Worm (Caenorhabditis elegans): ENCODE measurements around the gene clec-184.
A peak's percentile ranks its signal among the peaks of the same experiment; 100 is the strongest.

The clec-184 gene

ce11 chrIV:12431755-12432154 lies 685 bp upstream of the clec-184 start:
- TF ChIP-seq efl-1 (optimal IDR thresholded peaks at IDR 0.05) = no peak
- TF ChIP-seq efl-1 (GFP tag; optimal IDR thresholded peaks at IDR 0.05 in 1 of 2) = peak in 1 of 2 experiments; percentile 3
- TF ChIP-seq vab-15 (tag; optimal IDR thresholded peaks at IDR 0.05) = no peak

- TF ChIP-seq efl-3 (GFP tag; optimal IDR thresholded peaks at IDR 0.05) = no peak
- no peak for TF ChIP-seq tbx-2 (tag; optimal IDR thresholded peaks at IDR 0.05)
- TF ChIP-seq ama-1 (optimal IDR thresholded peaks at IDR 0.05) = no peak
- no peak for TF ChIP-seq mep-1 (tag; optimal IDR thresholded peaks at IDR 0.05)
- TF ChIP-seq snpc-4 (tag; optimal IDR thresholded peaks at IDR 0.05) = no peak
- TF ChIP-seq mab-9 (GFP tag; IDR thresholded peaks at IDR 0.05) = no peak
- TF ChIP-seq unc-30 (tag; optimal IDR thresholded peaks at IDR 0.05) = no peak
- no peak for TF ChIP-seq lsy-2 (tag; optimal IDR thresholded peaks at IDR 0.05)
- no peak for TF ChIP-seq fkh-8 (tag; optimal IDR thresholded peaks at IDR 0.05)
- TF ChIP-seq alr-1 (tag; optimal IDR thresholded peaks at IDR 0.05; ENCODE audit: borderline replicate concordance) = no peak
- TF ChIP-seq pqm-1 (tag; optimal IDR thresholded peaks at IDR 0.05) = peak; percentile 4
- TF ChIP-seq C04F5.9 (tag; optimal IDR thresholded peaks at IDR 0.05) = no peak
- peak; percentile 97 for TF ChIP-seq elt-2 (tag; optimal IDR thresholded peaks at IDR 0.05)
- peak; percentile 88 for TF ChIP-seq tlp-1 (tag; optimal IDR thresholded peaks at IDR 0.05)
- TF ChIP-seq egl-27 (tag; optimal IDR thresholded peaks at IDR 0.05) = no peak
- TF ChIP-seq swsn-7 (tag; optimal IDR thresholded peaks at IDR 0.05) = no peak
Measured at ce11 chrIV:12435442-12435841, 3.0 kb downstream of the clec-184 start, which contains the start of gene irg-4. Gene irg-4 (plus strand): TSS chrIV:12435833.

ce11 chrIV:12438359-12438758 lies 5.9 kb downstream of the clec-184 start, which contains the start of gene clec-185:
Gene clec-185 (plus strand): TSS chrIV:12438659.
- TF ChIP-seq efl-1 (optimal IDR thresholded peaks at IDR 0.05) (no peak), efl-1 (GFP tag; optimal IDR thresholded peaks at IDR 0.05 in 1 of 2) (peak in 1 of 2 experiments; percentile 79), unc-62 (GFP tag; optimal IDR thresholded peaks at IDR 0.05) (no peak), blmp-1 (tag; optimal IDR thresholded peaks at IDR 0.05) (no peak)

ce11 chrIV:12441715-12442114 lies 9.3 kb downstream of the clec-184 start, which contains the start of gene C25G4.17:
Gene C25G4.17 (plus strand): TSS chrIV:12442015.
- TF ChIP-seq efl-1 (optimal IDR thresholded peaks at IDR 0.05) (no peak), efl-1 (GFP tag; optimal IDR thresholded peaks at IDR 0.05 in 1 of 2) (no peak), sox-4 (tag; optimal IDR thresholded peaks at IDR 0.05) (no peak), ceh-90 (tag; optimal IDR thresholded peaks at IDR 0.05) (no peak), ztf-4 (tag; optimal IDR thresholded peaks at IDR 0.05) (no peak), lin-13 (GFP tag; optimal IDR thresholded peaks at IDR 0.05) (no peak)

- TF ChIP-seq hlh-17 (GFP tag; optimal IDR thresholded peaks at IDR 0.05; ENCODE audit: borderline replicate concordance) (no peak), nhr-20 (tag; optimal IDR thresholded peaks at IDR 0.05) (no peak), pqm-1 (tag; optimal IDR thresholded peaks at IDR 0.05) (no peak), hpl-2 (GFP tag; optimal IDR thresholded peaks at IDR 0.05) (no peak)
Measured at ce11 chrIV:12443936-12444335, 11.5 kb downstream of the clec-184 start, which contains the start of gene C25G4.2. Gene C25G4.2 (minus strand): TSS chrIV:12444035.

- TF ChIP-seq snu-23 (GFP tag; optimal IDR thresholded peaks at IDR 0.05) = no peak
- TF ChIP-seq ceh-63 (GFP tag; optimal IDR thresholded peaks at IDR 0.05) = no peak
- TF ChIP-seq vab-15 (tag; optimal IDR thresholded peaks at IDR 0.05) = no peak
- TF ChIP-seq unc-30 (tag; optimal IDR thresholded peaks at IDR 0.05) = no peak
- no peak for TF ChIP-seq tlp-1 (tag; optimal IDR thresholded peaks at IDR 0.05)
- no peak for TF ChIP-seq rnt-1 (tag; optimal IDR thresholded peaks at IDR 0.05)
- no peak for TF ChIP-seq dpl-1 (GFP tag; optimal IDR thresholded peaks at IDR 0.05)
Measured at ce11 chrIV:12445463-12445934, 13.1 kb downstream of the clec-184 start, which contains the start of gene C25G4.3. Gene C25G4.3 (minus strand): TSS chrIV:12445884.
